Worm (Caenorhabditis elegans): ENCODE results near the gene srh-190.

ce11 chrV:3931326-3931725, 28.4 kb downstream of the srh-190 start, which contains the start of gene srx-63:
- TF ChIP-seq him-1 (tag; optimal IDR thresholded peaks at IDR 0.05) (no peak), rec-8 (tag; optimal IDR thresholded peaks at IDR 0.05) (no peak), hlh-26 (GFP tag; conservative IDR thresholded peaks at IDR 0.05) (no peak), madf-8 (GFP tag; conservative IDR thresholded peaks at IDR 0.05) (no peak), pha-4 (tag; optimal IDR thresholded peaks at IDR 0.05) (no peak), ama-1 (optimal IDR thresholded peaks at IDR 0.05) (no peak), ama-1 (GFP tag; optimal IDR thresholded peaks at IDR 0.05) (no peak), unc-62 (GFP tag; optimal IDR thresholded peaks at IDR 0.05) (no peak), sea-2 (GFP tag; IDR thresholded peaks at IDR 0.05) (no peak), tlf-1 (GFP tag; optimal IDR thresholded peaks at IDR 0.05) (no peak)
